Worm (Caenorhabditis elegans) whole organism, L4 larva: ENCODE data around the gene C16D9.5.
A peak's percentile ranks its signal among the peaks of the same experiment; 100 is the strongest.

Source experiments
- aly-2 ChIP-seq: sonication (generic microtip); optimal IDR thresholded peaks from 2 replicates; lab custom pipeline; 2018; ENCODE audit warnings: missing biosample characterization, missing genetic modification characterization
- dpl-1 ChIP-seq: fragments of 150-350 bp; optimal IDR thresholded peaks from 2 replicates; lab custom pipeline; 2014; ENCODE audit warnings: missing biosample characterization, missing genetic modification reagents, missing genetic modification characterization
- hif-1 ChIP-seq, 2 experiments: sonication (generic microtip); optimal IDR thresholded peaks; 2 replicates each; lab custom pipeline; 2016 to 2017; ENCODE audit warnings: missing compliant biosample characterization in 2 of 2, missing genetic modification characterization in 2 of 2, missing genetic modification reagents in 2 of 2, missing genotype in 2 of 2, mild to moderate bottlenecking in 1 of 2
- lin-13 ChIP-seq: fragments of 150-350 bp; optimal IDR thresholded peaks from 2 replicates; lab custom pipeline; 2014; ENCODE audit warnings: missing biosample characterization, missing genetic modification reagents, missing genetic modification characterization
- nhr-11 ChIP-seq: fragments of 150-350 bp; optimal IDR thresholded peaks from 2 replicates; lab custom pipeline; 2014; ENCODE audit warnings: missing biosample characterization, missing genetic modification characterization
- nhr-28 ChIP-seq: fragments of 150-350 bp; optimal IDR thresholded peaks from 2 replicates; lab custom pipeline; 2014; ENCODE audit warnings: missing biosample characterization, missing genetic modification characterization
- nhr-42 ChIP-seq: fragments of 200-800 bp; sonication (Bioruptor generic); IDR thresholded peaks from 2 replicates; pipeline ENCODE4 v1.3.6; 2022; ENCODE audit warnings: missing genetic modification characterization, missing compliant biosample characterization
- pha-4 ChIP-seq, 2 experiments: fragments of 150-350 bp in 1 of 2; fragments of 200-800 bp in 1 of 2; sonication (Bioruptor generic) in 1 of 2; IDR thresholded peaks in 1 of 2; optimal IDR thresholded peaks in 1 of 2; 2 replicates each; pipeline versions ENCODE4 v1.3.6 to Lab custom; 2014 to 2022; ENCODE audit warnings: missing genetic modification characterization in 2 of 2, missing genetic modification reagents in 2 of 2, missing biosample characterization in 1 of 2, missing compliant biosample characterization in 1 of 2
- unc-62 ChIP-seq, 3 experiments: fragments of 150-350 bp in 1 of 3; sonication (generic microtip); optimal IDR thresholded peaks in 2 of 3; peaks in 1 of 3; 1 replicate in 1 of 3; 2 replicates in 2 of 3; lab custom pipeline; 2014 to 2017; ENCODE audit warnings: missing biosample characterization in 3 of 3, missing genetic modification characterization in 3 of 3, missing genetic modification reagents in 3 of 3, missing genotype in 1 of 3
- zfp-2 ChIP-seq: sonication (generic microtip); optimal IDR thresholded peaks from 2 replicates; lab custom pipeline; 2016; ENCODE audit warnings: mild to moderate bottlenecking, missing genetic modification characterization, missing compliant biosample characterization

- TF ChIP-seq zfp-2 (no peak), dpl-1 (GFP tag; lab: Kevin White, UChicago) (no peak), aly-2 (tag; lab: Kevin White, UChicago) (no peak), hif-1 (tag; optimal IDR thresholded peaks at IDR 0.05; lab: Kevin White, UChicago) (no peak), nhr-42 (GFP tag; lab: Robert Waterston, UW) (no peak), nhr-11 (no peak), unc-62 (GFP tag; optimal IDR thresholded peaks at IDR 0.05 in 1 of 2; lab: Kevin White, UChicago) (peak in 1 of 2 experiments; percentile 12), unc-62 (tag; optimal IDR thresholded peaks at IDR 0.05; lab: Kevin White, UChicago) (no peak), nhr-28 (tag; lab: Kevin White, UChicago) (peak; percentile 80), lin-13 (GFP tag; lab: Kevin White, UChicago) (no peak), pha-4 (GFP tag; IDR thresholded peaks at IDR 0.05; lab: Robert Waterston, UW) (no peak), pha-4 (tag; optimal IDR thresholded peaks at IDR 0.05; lab: Kevin White, UChicago) (no peak)
Observed at ce11 chrV:8268902-8269301, 23.5 kb upstream of the C16D9.5 start, which contains the start of the genes asp-6 and asp-12.
